Fruit fly (Drosophila melanogaster): ENCODE data around the gene RpS9.

DNA sequence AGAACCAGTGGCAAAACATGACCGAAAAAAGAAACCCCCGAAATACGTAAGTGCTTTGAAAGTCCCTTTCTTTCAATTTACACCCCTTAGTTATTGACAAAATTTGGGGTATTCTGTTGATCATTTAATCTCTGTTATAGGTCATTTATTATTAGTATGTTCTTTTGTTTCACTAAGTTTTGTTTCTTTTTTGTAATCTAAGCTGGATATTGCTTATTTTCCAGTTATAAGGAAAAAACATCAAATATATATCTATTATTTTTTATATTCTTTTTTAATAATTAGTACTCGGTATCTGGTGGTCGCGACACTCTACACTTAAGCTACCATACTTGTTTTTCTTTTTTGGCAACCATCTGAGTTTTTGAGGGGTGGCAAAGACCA lies 2.7 kb downstream of the RpS9 start:
- TF ChIP-seq insv (optimal IDR thresholded peaks at IDR 0.05) (no peak), psq (optimal IDR thresholded peaks at IDR 0.05) (no peak)

Measured in Kc167 (cell line).